Worm (Caenorhabditis elegans) whole organism, midembryonic: ENCODE measurements around the gene gars-1.

Experiments
- T22C8.4 ChIP-seq: fragments of 200-800 bp; sonication (Bioruptor generic); IDR thresholded peaks from 2 replicates; pipeline ENCODE4 v1.3.6; 2022; ENCODE audit warnings: missing genetic modification characterization, missing compliant biosample characterization
- cog-1 ChIP-seq: sonication (generic microtip); optimal IDR thresholded peaks from 2 replicates; lab custom pipeline; 2016; ENCODE audit warnings: missing genetic modification characterization, missing compliant biosample characterization
- flt-1 ChIP-seq: fragments of 200-800 bp; sonication (Bioruptor generic); IDR thresholded peaks from 2 replicates; pipeline ENCODE4 v1.3.6; 2022; ENCODE audit warnings: missing genetic modification characterization, missing compliant biosample characterization
- klf-2 ChIP-seq: fragments of 200-800 bp; sonication (Bioruptor generic); conservative IDR thresholded peaks from 2 replicates; pipeline ENCODE4 v1.3.6; 2022; ENCODE audit warnings: missing genetic modification reagents, missing genetic modification characterization, missing compliant biosample characterization
- med-1 ChIP-seq: sonication (generic microtip); optimal IDR thresholded peaks from 2 replicates; lab custom pipeline; 2017; ENCODE audit warnings: missing genetic modification characterization, mild to moderate bottlenecking, missing compliant biosample characterization, antibody characterized with exemption, missing genetic modification reagents; ENCODE audit not compliant: insufficient read depth
- ref-1 ChIP-seq: fragments of 200-800 bp; sonication (Bioruptor generic); conservative IDR thresholded peaks from 2 replicates; pipeline ENCODE4 v1.3.6; 2022; ENCODE audit warnings: missing genetic modification reagents, missing genetic modification characterization, missing compliant biosample characterization
- tab-1 ChIP-seq: fragments of 200-800 bp; sonication (Bioruptor generic); IDR thresholded peaks from 2 replicates; pipeline ENCODE4 v1.3.6; 2022; ENCODE audit warnings: missing genetic modification characterization, missing compliant biosample characterization
- ztf-23 ChIP-seq: fragments of 200-800 bp; sonication (Bioruptor generic); IDR thresholded peaks from 2 replicates; pipeline ENCODE4 v1.3.6; 2022; ENCODE audit warnings: missing genetic modification reagents, missing genetic modification characterization, missing compliant biosample characterization
- ztf-29 ChIP-seq: fragments of 200-800 bp; sonication (Bioruptor generic); IDR thresholded peaks from 2 replicates; pipeline ENCODE4 v1.3.6; 2022; ENCODE audit warnings: missing genetic modification reagents, missing genetic modification characterization, missing compliant biosample characterization

Gene gars-1

DNA sequence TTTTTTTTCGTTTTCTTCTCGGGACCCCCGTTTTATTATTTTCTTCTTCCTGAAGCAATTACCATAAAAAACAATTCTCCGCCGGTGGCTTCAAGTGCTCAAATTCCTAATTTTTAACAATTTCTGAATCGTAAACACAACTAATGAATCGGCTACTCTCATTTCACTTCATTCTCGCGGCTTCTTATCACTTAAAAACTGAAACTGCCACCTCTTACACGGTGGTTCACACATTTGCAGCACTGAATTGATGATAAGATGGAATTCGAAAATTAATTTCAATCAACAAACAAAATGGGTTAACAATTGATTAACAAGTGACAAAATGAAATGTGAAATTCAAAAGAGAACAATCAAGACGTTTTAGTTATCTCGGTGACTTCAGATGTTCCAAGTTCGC lies 26.3 kb downstream of the gars-1 start:
- no peak for TF ChIP-seq klf-2
- no peak for TF ChIP-seq flt-1 (GFP tag; lab: Robert Waterston, UW)

DNA sequence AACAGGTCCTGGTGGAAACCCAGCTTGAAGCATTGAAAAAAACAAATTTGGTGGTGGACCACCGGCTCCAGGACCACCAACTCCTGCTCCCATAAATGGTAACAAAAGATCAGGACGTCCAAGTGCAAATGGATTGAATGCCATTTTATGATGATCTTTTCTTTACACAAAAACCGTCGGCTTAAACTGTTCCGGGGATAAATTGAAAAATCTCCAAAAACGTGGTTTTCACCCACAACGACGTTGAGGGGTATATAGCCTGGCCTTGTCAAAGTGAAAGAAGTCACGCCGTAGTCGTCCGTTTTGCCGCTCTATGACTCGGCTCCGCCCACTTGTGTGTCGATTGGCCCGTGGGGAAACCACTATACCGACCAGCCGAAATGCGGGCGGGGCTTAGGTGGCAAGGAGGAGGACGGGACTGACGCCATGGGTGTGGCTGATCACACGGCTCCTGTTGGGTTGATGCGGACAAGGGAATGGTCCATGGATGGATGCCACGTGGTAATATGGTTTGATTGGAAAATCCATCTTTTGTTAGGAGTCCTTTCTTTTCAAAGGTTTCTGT lies 27.3 kb downstream of the gars-1 start, which contains the start of gene tbx-2:
Gene tbx-2, minus strand, starts transcription at position 264 of the 565 bp plus-strand sequence.
- TF ChIP-seq flt-1 (GFP tag; lab: Robert Waterston, UW) (no peak), tab-1 (GFP tag; lab: Robert Waterston, UW) (no peak), med-1 (no peak), T22C8.4 (GFP tag; lab: Robert Waterston, UW) (no peak), cog-1 (tag; lab: Kevin White, UChicago) (no peak), klf-2 (no peak), ztf-23 (GFP tag; lab: Robert Waterston, UW) (no peak)

DNA sequence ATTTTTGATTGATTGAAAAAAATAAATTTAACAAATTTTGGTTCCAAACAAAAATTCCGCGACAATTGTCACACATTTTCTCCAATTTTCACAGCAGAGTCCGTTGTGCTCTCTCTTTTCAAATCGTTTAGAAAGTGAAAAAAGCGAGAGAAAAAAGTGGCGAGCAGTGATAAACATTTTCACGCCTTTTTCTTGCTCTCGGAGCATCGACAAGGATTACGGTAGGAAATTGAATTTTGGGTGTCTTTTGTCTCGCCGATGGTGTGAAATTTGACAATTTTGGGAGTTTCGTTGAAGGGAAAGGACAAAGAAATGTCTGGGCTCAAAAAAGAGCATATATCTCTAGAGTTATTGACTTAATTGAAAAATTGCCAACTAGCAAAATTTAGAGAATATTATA lies 28.9 kb downstream of the gars-1 start:
- no peak for TF ChIP-seq cog-1 (tag; lab: Kevin White, UChicago)
- no peak for TF ChIP-seq ztf-23 (GFP tag; lab: Robert Waterston, UW)
- no peak for TF ChIP-seq T22C8.4 (GFP tag; lab: Robert Waterston, UW)
- TF ChIP-seq klf-2, result no peak
- no peak for TF ChIP-seq flt-1 (GFP tag; lab: Robert Waterston, UW)
- TF ChIP-seq med-1, result no peak

DNA sequence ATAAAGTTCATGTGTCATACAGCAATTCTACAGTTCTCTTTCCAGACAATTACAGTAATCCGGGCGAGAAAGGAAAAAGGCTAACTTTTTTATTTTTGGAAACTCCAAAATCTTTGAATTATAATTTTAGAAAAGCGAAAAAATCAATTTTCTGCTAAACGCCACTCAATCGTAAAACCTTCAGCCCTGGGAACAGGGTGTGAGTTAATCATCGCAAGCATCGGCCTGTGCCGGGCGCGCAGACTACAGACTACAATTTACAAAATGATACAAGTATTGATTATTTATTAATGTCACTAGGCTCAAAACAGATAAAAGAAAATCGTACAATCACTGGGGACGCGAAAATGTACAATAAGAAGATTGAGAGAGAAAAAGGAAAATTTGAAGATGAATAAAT lies 32.8 kb downstream of the gars-1 start:
- TF ChIP-seq flt-1 (GFP tag; lab: Robert Waterston, UW), result no peak
- no peak for TF ChIP-seq tab-1 (GFP tag; lab: Robert Waterston, UW)

DNA sequence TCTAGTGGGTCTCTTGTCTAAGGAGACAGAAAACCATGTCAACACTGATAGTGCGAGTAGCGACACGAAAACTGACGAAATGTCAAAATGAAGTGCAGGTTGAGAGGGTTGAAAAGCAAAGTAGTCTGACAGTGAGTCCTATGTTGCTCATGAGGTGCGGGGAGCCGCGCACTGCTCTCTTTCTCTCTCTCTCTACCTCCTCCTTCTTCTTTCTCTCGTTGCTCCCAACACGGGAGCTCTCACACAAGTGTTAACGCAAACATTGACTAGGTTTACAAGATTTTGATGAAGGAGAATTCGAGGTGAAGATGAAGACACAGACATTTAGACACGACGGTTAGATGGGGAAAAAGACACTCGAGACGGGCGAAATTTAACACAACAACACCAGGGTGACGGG lies 34.2 kb downstream of the gars-1 start:
- no peak for TF ChIP-seq klf-2
- no peak for TF ChIP-seq med-1
- no peak for TF ChIP-seq ref-1 (GFP tag; lab: Robert Waterston, UW)
- TF ChIP-seq ztf-23 (GFP tag; lab: Robert Waterston, UW), result no peak
- no peak for TF ChIP-seq ztf-29
- no peak for TF ChIP-seq tab-1 (GFP tag; lab: Robert Waterston, UW)
- no peak for TF ChIP-seq flt-1 (GFP tag; lab: Robert Waterston, UW)
- TF ChIP-seq cog-1 (tag; lab: Kevin White, UChicago), result no peak
- TF ChIP-seq T22C8.4 (GFP tag; lab: Robert Waterston, UW), result no peak

DNA sequence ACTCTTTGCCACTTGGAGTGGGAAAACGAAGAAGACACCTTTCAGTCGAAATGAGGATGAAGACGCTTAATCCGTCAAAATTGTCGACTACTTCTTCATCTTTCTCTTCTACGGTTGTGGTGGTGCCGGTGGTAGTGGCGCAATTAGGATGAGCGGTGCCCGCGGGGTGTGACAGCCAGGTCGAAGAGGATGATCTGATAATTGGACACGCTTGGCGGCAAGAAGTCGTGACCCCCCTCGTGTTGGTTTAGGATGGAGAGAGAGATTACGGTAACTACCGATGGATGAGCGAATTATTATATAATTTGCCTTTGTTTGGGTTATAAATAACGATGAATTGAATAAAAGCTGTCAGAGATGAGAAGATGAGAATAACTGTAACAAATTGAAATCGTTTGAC lies 36.4 kb downstream of the gars-1 start:
- TF ChIP-seq T22C8.4 (GFP tag; lab: Robert Waterston, UW) (no peak), cog-1 (tag; lab: Kevin White, UChicago) (no peak), flt-1 (GFP tag; lab: Robert Waterston, UW) (no peak), ref-1 (GFP tag; lab: Robert Waterston, UW) (no peak), tab-1 (GFP tag; lab: Robert Waterston, UW) (no peak), med-1 (no peak), ztf-29 (no peak), klf-2 (no peak)

DNA sequence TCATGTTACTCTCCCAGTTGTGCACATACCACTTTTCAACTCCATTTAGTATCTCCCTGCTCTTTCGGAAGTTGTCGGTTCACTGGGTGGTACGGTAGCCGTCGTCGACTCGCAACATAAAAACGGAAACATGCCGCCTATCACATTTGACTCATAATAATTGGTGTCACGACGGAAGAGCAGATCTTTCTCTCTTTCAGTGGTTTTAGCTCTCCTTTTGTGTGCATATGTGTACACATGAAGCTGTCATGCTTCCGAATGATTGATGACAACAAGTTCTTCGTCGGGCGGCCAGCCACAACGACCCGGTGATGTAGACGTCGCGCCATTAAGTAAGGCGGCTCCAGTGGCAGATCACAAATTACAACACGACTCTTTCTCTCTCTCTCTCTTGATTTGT lies 37.7 kb downstream of the gars-1 start:
- TF ChIP-seq klf-2 (no peak), ztf-29 (no peak), tab-1 (GFP tag; lab: Robert Waterston, UW) (no peak), ztf-23 (GFP tag; lab: Robert Waterston, UW) (no peak), med-1 (no peak), ref-1 (GFP tag; lab: Robert Waterston, UW) (no peak), flt-1 (GFP tag; lab: Robert Waterston, UW) (no peak), T22C8.4 (GFP tag; lab: Robert Waterston, UW) (no peak), cog-1 (tag; lab: Kevin White, UChicago) (no peak)

DNA sequence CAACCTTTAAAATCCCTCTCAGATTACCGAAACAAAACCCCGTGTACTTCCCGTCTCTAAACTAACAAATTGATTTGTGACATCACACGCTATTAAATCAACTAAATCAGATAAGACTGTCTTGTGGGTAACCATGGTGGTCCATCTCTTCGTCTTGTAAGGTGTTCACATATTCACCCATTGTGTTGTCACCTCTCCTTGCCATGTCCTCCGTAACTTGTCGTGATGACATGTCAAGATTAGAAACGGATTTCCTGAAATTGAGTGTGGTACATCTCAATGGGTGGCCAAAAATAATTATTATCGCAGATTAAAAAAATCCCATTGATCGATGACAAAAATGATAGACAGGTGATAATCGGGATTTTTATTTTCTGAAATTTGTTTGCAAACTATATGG lies 39.0 kb downstream of the gars-1 start:
- TF ChIP-seq med-1, result no peak

DNA sequence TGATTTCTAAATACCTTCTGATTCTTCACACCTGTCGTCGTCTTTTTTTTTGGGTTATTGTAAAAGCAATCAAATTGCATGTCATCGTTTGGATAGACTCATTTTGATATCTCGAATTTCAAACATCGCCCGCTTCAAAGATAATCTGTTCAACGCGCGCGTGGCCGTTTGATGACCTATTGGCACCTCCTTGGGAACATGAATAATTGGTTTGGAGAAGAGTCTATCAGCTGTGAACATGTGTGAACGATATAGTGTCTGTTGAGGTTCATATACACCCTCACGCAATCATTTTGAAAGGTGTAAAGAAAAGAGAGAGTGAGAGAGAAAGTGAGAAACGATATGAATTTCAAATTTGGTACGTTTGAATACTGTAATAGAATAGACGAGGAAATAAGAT lies 42.8 kb downstream of the gars-1 start:
- TF ChIP-seq tab-1 (GFP tag; lab: Robert Waterston, UW) (no peak), T22C8.4 (GFP tag; lab: Robert Waterston, UW) (no peak)

DNA sequence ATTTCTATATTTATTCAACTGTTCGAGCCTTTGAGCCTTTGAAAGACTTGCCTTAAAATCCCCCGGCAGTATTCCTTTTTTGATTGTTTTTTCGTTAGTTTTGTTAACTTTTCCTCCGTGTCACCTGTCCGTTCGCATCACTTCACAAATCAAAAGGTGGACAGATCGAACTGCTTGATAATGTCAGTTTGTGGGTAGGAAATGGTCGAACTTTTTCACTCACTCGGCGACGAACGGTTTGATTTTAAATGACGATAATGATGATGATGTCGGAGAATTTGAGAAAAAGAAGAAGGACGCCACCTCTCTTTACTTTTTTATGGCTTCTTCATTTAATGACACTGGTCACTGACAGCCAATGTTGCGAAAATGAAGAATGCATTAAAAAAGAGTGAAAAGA lies 44.4 kb downstream of the gars-1 start:
- TF ChIP-seq med-1 (no peak), cog-1 (tag; lab: Kevin White, UChicago) (no peak), ztf-23 (GFP tag; lab: Robert Waterston, UW) (no peak)

DNA sequence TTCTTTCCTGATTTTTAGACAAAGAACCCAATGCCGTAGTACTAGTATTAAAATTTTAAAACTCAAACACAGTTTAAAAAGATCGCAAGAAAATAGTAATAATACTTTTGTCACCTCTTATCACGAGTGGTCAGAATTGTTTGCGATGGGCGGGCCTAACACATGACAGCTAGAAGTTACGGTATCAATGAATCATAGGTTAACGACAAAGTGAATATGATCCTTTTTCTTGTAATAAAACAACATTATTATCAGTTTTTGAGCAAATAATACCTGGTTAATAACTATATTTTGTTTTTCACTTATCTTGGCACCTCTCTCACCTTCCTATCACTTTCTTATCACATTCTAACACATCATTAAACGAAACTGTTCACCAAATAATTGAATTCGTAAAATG lies 50.4 kb downstream of the gars-1 start:
- TF ChIP-seq ztf-29, result no peak
- TF ChIP-seq ztf-23 (GFP tag; lab: Robert Waterston, UW), result no peak
- no peak for TF ChIP-seq med-1
- no peak for TF ChIP-seq tab-1 (GFP tag; lab: Robert Waterston, UW)
- TF ChIP-seq ref-1 (GFP tag; lab: Robert Waterston, UW), result no peak
- no peak for TF ChIP-seq T22C8.4 (GFP tag; lab: Robert Waterston, UW)
- TF ChIP-seq flt-1 (GFP tag; lab: Robert Waterston, UW), result no peak
- no peak for TF ChIP-seq klf-2

DNA sequence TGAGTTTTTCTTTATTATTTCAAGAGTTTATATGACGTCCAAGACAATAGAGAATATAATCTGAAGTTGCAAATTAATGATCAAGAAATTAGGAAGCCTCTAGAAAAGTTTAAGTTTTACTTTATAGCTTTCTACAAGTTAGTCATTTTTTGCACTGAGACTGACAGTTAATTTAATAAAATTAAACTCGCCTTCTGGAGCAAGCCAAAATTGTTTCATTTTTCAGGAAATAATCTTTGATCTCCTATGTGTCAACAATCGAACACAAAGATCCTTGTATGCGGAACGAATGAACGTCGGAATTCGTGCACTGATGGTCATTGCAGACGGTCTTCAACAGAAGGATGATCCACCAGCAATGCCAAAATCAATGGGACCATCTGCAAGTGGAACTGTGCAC lies 51.0 kb downstream of the gars-1 start:
- TF ChIP-seq cog-1 (tag; lab: Kevin White, UChicago) (no peak), ztf-29 (no peak), ztf-23 (GFP tag; lab: Robert Waterston, UW) (no peak), klf-2 (no peak), T22C8.4 (GFP tag; lab: Robert Waterston, UW) (no peak), med-1 (no peak), ref-1 (GFP tag; lab: Robert Waterston, UW) (no peak), flt-1 (GFP tag; lab: Robert Waterston, UW) (no peak), tab-1 (GFP tag; lab: Robert Waterston, UW) (no peak)
